Fruit fly (Drosophila melanogaster) whole organism, embryonic: ENCODE results near the gene Hand.

ENCODE experiments used
- B-H2 ChIP-seq: fragments of 200-800 bp; sonication (Bioruptor generic); optimal IDR thresholded peaks from 2 replicates; lab custom pipeline; 2018; ENCODE audit warnings: missing biosample characterization, mild to moderate bottlenecking, missing genetic modification characterization
- Blimp-1 ChIP-seq: fragments of 200-800 bp; sonication (Bioruptor generic); optimal IDR thresholded peaks from 3 replicates; lab custom pipeline; 2018; ENCODE audit warnings: missing biosample characterization, missing genetic modification characterization, mild to moderate bottlenecking, moderate library complexity, missing genetic modification reagents
- BtbVII ChIP-seq: fragments of 200-800 bp; sonication (Bioruptor generic); optimal IDR thresholded peaks from 3 replicates; lab custom pipeline; 2017; ENCODE audit warnings: missing biosample characterization, mild to moderate bottlenecking, missing genetic modification characterization
- CG1024 ChIP-seq: fragments of 200-800 bp; sonication (Bioruptor generic); IDR thresholded peaks from 2 replicates; pipeline ENCODE4 v1.3.6; 2022; ENCODE audit warnings: missing biosample characterization, missing genetic modification characterization
- CG10543 ChIP-seq: fragments of 200-800 bp; sonication (Bioruptor generic); optimal IDR thresholded peaks from 3 replicates; lab custom pipeline; 2017; ENCODE audit warnings: missing biosample characterization, mild to moderate bottlenecking, missing genetic modification characterization, moderate library complexity
- CG10959 ChIP-seq: fragments of 200-800 bp; sonication (Bioruptor generic); IDR thresholded peaks from 2 replicates; pipeline ENCODE4 v1.3.6; 2022; ENCODE audit warnings: missing biosample characterization, missing genetic modification characterization
- CG11456 ChIP-seq: fragments of 200-800 bp; sonication (Bioruptor generic); IDR thresholded peaks from 3 replicates; pipeline ENCODE4 v1.3.6; 2022; ENCODE audit warnings: missing biosample characterization, missing genetic modification characterization
- CG13296 ChIP-seq: fragments of 200-800 bp; sonication (Bioruptor generic); optimal IDR thresholded peaks from 3 replicates; lab custom pipeline; 2018; ENCODE audit warnings: missing biosample characterization, mild to moderate bottlenecking, missing genetic modification characterization
- CG14441 ChIP-seq: fragments of 200-800 bp; sonication (Bioruptor generic); IDR thresholded peaks from 2 replicates; pipeline ENCODE4 v1.3.6; 2022; ENCODE audit warnings: missing biosample characterization, missing genetic modification characterization
- CG14710 ChIP-seq: fragments of 200-800 bp; sonication (Bioruptor generic); optimal IDR thresholded peaks from 3 replicates; lab custom pipeline; 2019; ENCODE audit warnings: missing biosample characterization, mild to moderate bottlenecking, missing genetic modification characterization, moderate library complexity
- CG1602 ChIP-seq: fragments of 200-800 bp; sonication (Bioruptor generic); optimal IDR thresholded peaks from 3 replicates; lab custom pipeline; 2016; ENCODE audit warnings: missing biosample characterization, missing genetic modification characterization
- CG17829 ChIP-seq: fragments of 200-800 bp; optimal IDR thresholded peaks from 2 replicates; lab custom pipeline; 2019; ENCODE audit warnings: missing biosample characterization, mild to moderate bottlenecking, missing genetic modification characterization, moderate library complexity
- CG18262 ChIP-seq: fragments of 200-800 bp; optimal IDR thresholded peaks from 3 replicates; lab custom pipeline; 2019; ENCODE audit warnings: missing biosample characterization, mild to moderate bottlenecking, missing genetic modification characterization, moderate library complexity
- CG30020 ChIP-seq: fragments of 200-800 bp; optimal IDR thresholded peaks from 2 replicates; lab custom pipeline; 2019; ENCODE audit warnings: missing biosample characterization, mild to moderate bottlenecking, missing genetic modification characterization, moderate library complexity
- CG31388 ChIP-seq: fragments of 200-800 bp; sonication (Bioruptor generic); optimal IDR thresholded peaks from 2 replicates; lab custom pipeline; 2016; ENCODE audit warnings: missing biosample characterization, missing genetic modification characterization
- CG34422 ChIP-seq: fragments of 200-800 bp; sonication (Bioruptor generic); IDR thresholded peaks from 3 replicates; pipeline ENCODE4 v1.3.6; 2022; ENCODE audit warnings: missing biosample characterization, missing genetic modification characterization
- CG3847 ChIP-seq: fragments of 200-800 bp; sonication (Bioruptor generic); IDR thresholded peaks from 2 replicates; pipeline ENCODE4 v1.3.6; 2022; ENCODE audit warnings: missing biosample characterization, missing genetic modification characterization
- CG4854 ChIP-seq: fragments of 200-800 bp; sonication (Bioruptor generic); optimal IDR thresholded peaks from 2 replicates; lab custom pipeline; 2016; ENCODE audit warnings: missing biosample characterization, missing genetic modification characterization, inconsistent platforms
- CG5245 ChIP-seq: fragments of 200-800 bp; sonication (Bioruptor generic); optimal IDR thresholded peaks from 3 replicates; lab custom pipeline; 2016; ENCODE audit warnings: missing biosample characterization, missing genetic modification characterization
- CG7556 ChIP-seq: fragments of 200-800 bp; sonication (Bioruptor generic); optimal IDR thresholded peaks from 2 replicates; lab custom pipeline; 2017; ENCODE audit warnings: missing biosample characterization, mild to moderate bottlenecking, missing genetic modification characterization
- CG8089 ChIP-seq: fragments of 200-800 bp; sonication (Bioruptor generic); optimal IDR thresholded peaks from 3 replicates; lab custom pipeline; 2016; ENCODE audit warnings: missing biosample characterization, missing genetic modification characterization
- CG8388 ChIP-seq: fragments of 200-800 bp; sonication (Bioruptor generic); optimal IDR thresholded peaks from 2 replicates; lab custom pipeline; 2019; ENCODE audit warnings: missing biosample characterization, mild to moderate bottlenecking, missing genetic modification characterization, moderate library complexity
- CG8924 ChIP-seq: fragments of 200-800 bp; optimal IDR thresholded peaks from 3 replicates; lab custom pipeline; 2019; ENCODE audit warnings: missing biosample characterization, mild to moderate bottlenecking, missing genetic modification characterization, moderate library complexity
- Doc3 ChIP-seq: fragments of 200-800 bp; sonication (Bioruptor generic); IDR thresholded peaks from 3 replicates; pipeline ENCODE4 v1.3.6; 2022; ENCODE audit warnings: missing biosample characterization, missing genetic modification characterization; ENCODE audit not compliant: partially characterized antibody
- E2f1 ChIP-seq: fragments of 200-800 bp; sonication (Bioruptor generic); IDR thresholded peaks from 2 replicates; pipeline ENCODE4 v1.3.6; 2022; ENCODE audit warnings: missing biosample characterization, missing genetic modification characterization
- E2f2 ChIP-seq: fragments of 200-800 bp; sonication (Bioruptor generic); IDR thresholded peaks from 2 replicates; pipeline ENCODE4 v1.3.6; 2022; ENCODE audit warnings: missing biosample characterization, missing genetic modification characterization
- Ets97D ChIP-seq: fragments of 200-800 bp; sonication (Bioruptor generic); optimal IDR thresholded peaks from 3 replicates; lab custom pipeline; 2016; ENCODE audit warnings: missing biosample characterization, missing genetic modification characterization
- Hey ChIP-seq: fragments of 200-800 bp; sonication (Bioruptor generic); optimal IDR thresholded peaks from 3 replicates; lab custom pipeline; 2018; ENCODE audit warnings: missing biosample characterization, mild to moderate bottlenecking, missing genetic modification characterization
- Hr3 ChIP-seq: fragments of 200-800 bp; sonication (Bioruptor generic); optimal IDR thresholded peaks from 3 replicates; lab custom pipeline; 2016; ENCODE audit warnings: missing biosample characterization, missing genetic modification characterization
- Hr39 ChIP-seq: fragments of >200 bp; optimal IDR thresholded peaks from 2 replicates; lab custom pipeline; 2017
- Lhr ChIP-seq: fragments of 200-800 bp; sonication (Bioruptor generic); optimal IDR thresholded peaks from 3 replicates; lab custom pipeline; 2017; ENCODE audit warnings: mild to moderate bottlenecking, missing biosample characterization, missing genetic modification reagents, missing genetic modification characterization
- Lpt ChIP-seq: fragments of >200 bp; optimal IDR thresholded peaks from 2 replicates; lab custom pipeline; 2018; ENCODE audit warnings: missing biosample characterization, missing genetic modification characterization
- Oaz ChIP-seq: fragments of 200-800 bp; sonication (Bioruptor generic); IDR thresholded peaks from 2 replicates; pipeline ENCODE4 v1.3.6; 2022; ENCODE audit warnings: missing biosample characterization, missing genetic modification characterization
- Poxn ChIP-seq: fragments of 200-800 bp; sonication (Bioruptor generic); IDR thresholded peaks from 2 replicates; pipeline ENCODE4 v1.3.6; 2022; ENCODE audit warnings: missing biosample characterization, missing genetic modification characterization
- Ptx1 ChIP-seq: fragments of 200-800 bp; sonication (Bioruptor generic); IDR thresholded peaks from 2 replicates; pipeline ENCODE4 v1.3.6; 2022; ENCODE audit warnings: missing biosample characterization, missing genetic modification characterization
- Spps ChIP-seq: fragments of 200-800 bp; sonication (Bioruptor generic); optimal IDR thresholded peaks from 2 replicates; lab custom pipeline; 2018; ENCODE audit warnings: missing biosample characterization, mild to moderate bottlenecking, missing genetic modification characterization
- Sry-β ChIP-seq: fragments of 200-800 bp; sonication (Bioruptor generic); optimal IDR thresholded peaks from 2 replicates; lab custom pipeline; 2018; ENCODE audit warnings: missing biosample characterization, mild to moderate bottlenecking, missing genetic modification characterization, moderate library complexity
- ci ChIP-seq: fragments of 200-800 bp; sonication (Bioruptor generic); IDR thresholded peaks from 3 replicates; pipeline ENCODE4 v1.3.6; 2022; ENCODE audit warnings: missing biosample characterization, missing genetic modification characterization
- corto ChIP-seq: fragments of 200-800 bp; sonication (Bioruptor generic); optimal IDR thresholded peaks from 2 replicates; lab custom pipeline; 2016; ENCODE audit warnings: missing biosample characterization, mild to moderate bottlenecking, missing genetic modification characterization, moderate library complexity
- dati ChIP-seq: fragments of 200-800 bp; sonication (Bioruptor generic); IDR thresholded peaks from 2 replicates; pipeline ENCODE4 v1.3.6; 2022; ENCODE audit warnings: missing biosample characterization, missing genetic modification characterization
- fd96Cb ChIP-seq: fragments of 200-800 bp; sonication (Bioruptor generic); optimal IDR thresholded peaks from 2 replicates; lab custom pipeline; 2018; ENCODE audit warnings: missing biosample characterization, mild to moderate bottlenecking, missing genetic modification characterization, moderate library complexity
- jing ChIP-seq: fragments of 200-800 bp; sonication (Bioruptor generic); optimal IDR thresholded peaks from 2 replicates; lab custom pipeline; 2018; ENCODE audit warnings: missing biosample characterization, mild to moderate bottlenecking, missing genetic modification characterization
- lilli ChIP-seq: fragments of 200-800 bp; sonication (Bioruptor generic); optimal IDR thresholded peaks from 3 replicates; lab custom pipeline; 2016; ENCODE audit warnings: missing biosample characterization, missing genetic modification characterization
- nerfin-2 ChIP-seq: fragments of 200-800 bp; sonication (Bioruptor generic); IDR thresholded peaks from 2 replicates; pipeline ENCODE4 v1.3.6; 2022; ENCODE audit warnings: missing biosample characterization, missing genetic modification characterization; ENCODE audit not compliant: partially characterized antibody
- p53 ChIP-seq: fragments of 200-800 bp; sonication (Bioruptor generic); optimal IDR thresholded peaks from 2 replicates; lab custom pipeline; 2016; ENCODE audit warnings: missing biosample characterization, missing genetic modification characterization
- pan ChIP-seq, 4 experiments: fragments of >200 bp in 3 of 4; fragments of 200-800 bp in 1 of 4; sonication (Bioruptor generic) in 1 of 4; optimal IDR thresholded peaks in 3 of 4; IDR thresholded peaks in 1 of 4; 2 replicates each; pipeline versions ENCODE4 v1.3.6 to Lab custom; 2017 to 2022; ENCODE audit warnings: missing biosample characterization in 2 of 4, missing genetic modification characterization in 2 of 4, mixed read lengths in 1 of 4
- pzg ChIP-seq: fragments of 200-800 bp; sonication (Bioruptor generic); optimal IDR thresholded peaks from 3 replicates; lab custom pipeline; 2018; ENCODE audit warnings: missing biosample characterization, mild to moderate bottlenecking, missing genetic modification characterization, moderate library complexity
- stc ChIP-seq: fragments of 200-800 bp; sonication (Bioruptor generic); IDR thresholded peaks from 2 replicates; pipeline ENCODE4 v1.3.6; 2022; ENCODE audit warnings: missing biosample characterization, missing genetic modification characterization
- trh ChIP-seq: fragments of 200-800 bp; sonication (Bioruptor generic); optimal IDR thresholded peaks from 2 replicates; lab custom pipeline; 2016; ENCODE audit warnings: missing biosample characterization, missing genetic modification characterization
- tx ChIP-seq: fragments of 200-800 bp; sonication (Bioruptor generic); optimal IDR thresholded peaks from 2 replicates; lab custom pipeline; 2016; ENCODE audit warnings: missing biosample characterization, missing genetic modification characterization
- z ChIP-seq: fragments of 200-800 bp; sonication (Bioruptor generic); IDR thresholded peaks from 3 replicates; pipeline ENCODE4 v1.3.6; 2022; ENCODE audit warnings: missing biosample characterization, missing genetic modification characterization

Gene Hand

dm6 chr2L:10299810-10300147, 4.6 kb upstream of the Hand start, which contains the start of gene CYLD (continued):
- TF ChIP-seq pan (optimal IDR thresholded peaks at IDR 0.05; lab: Kevin White, UChicago) (no peak), pan (GFP tag; optimal IDR thresholded peaks at IDR 0.05 in 1 of 2, IDR thresholded peaks at IDR 0.05 in 1 of 2) (peak in 1 of 2 experiments; percentile 77), BtbVII (GFP tag; lab: Kevin White, UChicago) (peak; percentile 41), corto (GFP tag; lab: Kevin White, UChicago) (no peak), stc (GFP tag; lab: Robert Waterston, UW) (peak; percentile 77), Ets97D (peak; percentile 25), Blimp-1 (GFP tag; lab: Kevin White, UChicago) (peak; percentile 78), CG14710 (tag; lab: Kevin White, UChicago) (peak; percentile 75), z (GFP tag; lab: Robert Waterston, UW) (no peak), CG13296 (peak; percentile 72), CG18262 (tag; lab: Kevin White, UChicago) (peak; percentile 83), CG8388 (GFP tag; lab: Kevin White, UChicago) (peak; percentile 76), CG7556 (peak; percentile 72), CG30020 (peak; percentile 87), CG11456 (GFP tag; lab: Robert Waterston, UW) (no peak), fd96Cb (tag; lab: Kevin White, UChicago) (peak; percentile 54), CG10543 (GFP tag; lab: Kevin White, UChicago) (no peak), ci (peak; percentile 83; the same call in 1 of the 3 replicates), trh (no peak), E2f2 (GFP tag; lab: Robert Waterston, UW) (peak; percentile 65), Hr3 (peak; percentile 71), jing (no peak), CG8089 (GFP tag; lab: Kevin White, UChicago) (no peak), CG14441 (0 out of 2 replicates have a peak, but pooled peaks have one; percentile 39), Ptx1 (GFP tag; lab: Robert Waterston, UW) (no peak; the same call in 1 of the 2 replicates), CG17829 (tag; lab: Kevin White, UChicago) (peak; percentile 85), tx (peak; percentile 25), Poxn (no peak), CG10959 (GFP tag; lab: Robert Waterston, UW) (no peak), pzg (peak; percentile 32), Lpt (no peak), Oaz (GFP tag; lab: Robert Waterston, UW) (no peak), CG1602 (peak; percentile 59), CG8924 (peak; percentile 83), Sry-β (GFP tag; lab: Kevin White, UChicago) (no peak), Hey (tag; lab: Kevin White, UChicago) (no peak), E2f1 (GFP tag; lab: Robert Waterston, UW) (peak; percentile 51; the same call in 1 of the 2 replicates), CG5245 (GFP tag; lab: Kevin White, UChicago) (peak; percentile 44), lilli (GFP tag; lab: Kevin White, UChicago) (peak; percentile 53), Lhr (GFP tag; lab: Kevin White, UChicago) (peak; percentile 23), nerfin-2 (no peak), CG4854 (no peak), Hr39 (no peak), B-H2 (GFP tag; lab: Kevin White, UChicago) (peak; percentile 14), CG3847 (GFP tag; lab: Robert Waterston, UW) (no peak), CG1024 (peak; percentile 44; the same call in 1 of the 2 replicates), Doc3 (GFP tag; lab: Robert Waterston, UW) (no peak), CG34422 (GFP tag; lab: Robert Waterston, UW) (no peak; the same call in 2 of the 3 replicates), p53 (GFP tag; lab: Kevin White, UChicago) (no peak), CG31388 (GFP tag; lab: Kevin White, UChicago) (peak; percentile 19), Spps (peak; percentile 72), dati (GFP tag; lab: Robert Waterston, UW) (no peak)
